Fruit fly (Drosophila melanogaster): ENCODE results near the gene CG42590.
A peak's percentile ranks its signal among the peaks of the same experiment; 100 is the strongest.

Gene CG42590

dm6 chr3L:8081822-8082221, 12.8 kb upstream of the CG42590 start (continued):
- TF ChIP-seq gsb (GFP tag; IDR thresholded peaks at IDR 0.05) (no peak), Camta (GFP tag; optimal IDR thresholded peaks at IDR 0.05) (no peak), NK7.1 (GFP tag; optimal IDR thresholded peaks at IDR 0.05) (no peak), row (GFP tag; IDR thresholded peaks at IDR 0.05) (peak; percentile 18; the same call in 1 of the 3 replicates), CG3838 (GFP tag; optimal IDR thresholded peaks at IDR 0.05) (no peak), CG7963 (GFP tag; IDR thresholded peaks at IDR 0.05; ENCODE audit: partially characterized antibody) (no peak), CG1792 (GFP tag; optimal IDR thresholded peaks at IDR 0.05) (peak; percentile 1), CG4404 (GFP tag; IDR thresholded peaks at IDR 0.05) (no peak), CG7271 (tag; optimal IDR thresholded peaks at IDR 0.05) (no peak), CG9437 (GFP tag; optimal IDR thresholded peaks at IDR 0.05) (no peak), CG13894 (tag; optimal IDR thresholded peaks at IDR 0.05) (peak; percentile 60), Oli (tag; optimal IDR thresholded peaks at IDR 0.05) (no peak), HLHmδ (GFP tag; optimal IDR thresholded peaks at IDR 0.05) (no peak), peb (GFP tag; IDR thresholded peaks at IDR 0.05) (no peak), her (GFP tag; optimal IDR thresholded peaks at IDR 0.05) (peak; percentile 69), ab (GFP tag; optimal IDR thresholded peaks at IDR 0.05) (no peak), CG1024 (GFP tag; IDR thresholded peaks at IDR 0.05) (no peak), Nf-YA (GFP tag; IDR thresholded peaks at IDR 0.05) (no peak; the same call in 1 of the 2 replicates), CG11560 (tag; IDR thresholded peaks at IDR 0.05) (no peak), CG13123 (GFP tag; optimal IDR thresholded peaks at IDR 0.05) (no peak), CG13424 (tag; optimal IDR thresholded peaks at IDR 0.05) (no peak), Meics (GFP tag; optimal IDR thresholded peaks at IDR 0.05) (peak; percentile 52), CG6654 (GFP tag; optimal IDR thresholded peaks at IDR 0.05) (no peak), inv (GFP tag; IDR thresholded peaks at IDR 0.05; ENCODE audit: partially characterized antibody) (no peak), luna (GFP tag; optimal IDR thresholded peaks at IDR 0.05) (peak; percentile 30), HHEX (GFP tag; optimal IDR thresholded peaks at IDR 0.05) (peak; percentile 23), CG6765 (GFP tag; optimal IDR thresholded peaks at IDR 0.05) (peak; percentile 66), sc (optimal IDR thresholded peaks at IDR 0.05) (no peak), sc (GFP tag; optimal IDR thresholded peaks at IDR 0.05) (no peak), CG12155 (GFP tag; optimal IDR thresholded peaks at IDR 0.05) (no peak), CG12391 (tag; optimal IDR thresholded peaks at IDR 0.05) (peak; percentile 18), CG17385 (GFP tag; optimal IDR thresholded peaks at IDR 0.05) (peak; percentile 64), CG16813 (GFP tag; IDR thresholded peaks at IDR 0.05; ENCODE audit: partially characterized antibody) (no peak), CG7786 (GFP tag; optimal IDR thresholded peaks at IDR 0.05) (peak; percentile 19)

dm6 chr3L:8080790-8081189, 11.7 kb upstream of the CG42590 start:
- no peak for TF ChIP-seq Gsc (GFP tag; IDR thresholded peaks at IDR 0.05)
- no peak for TF ChIP-seq jing (GFP tag; optimal IDR thresholded peaks at IDR 0.05)
- peak; percentile 74 for TF ChIP-seq CG12769 (tag; optimal IDR thresholded peaks at IDR 0.05)
- no peak for TF ChIP-seq CG16813 (GFP tag; IDR thresholded peaks at IDR 0.05; ENCODE audit: partially characterized antibody)
- TF ChIP-seq CG2199 (GFP tag; IDR thresholded peaks at IDR 0.05): peak; percentile 88; the same call in 2 of the 3 replicates
- no peak for TF ChIP-seq CG6689 (GFP tag; IDR thresholded peaks at IDR 0.05)
- no peak for TF ChIP-seq ato (GFP tag; IDR thresholded peaks at IDR 0.05; ENCODE audit: partially characterized antibody)
- TF ChIP-seq CG17912 (GFP tag; optimal IDR thresholded peaks at IDR 0.05): no peak
- peak in 1 of 2 experiments; percentile 13 for TF ChIP-seq Pdp1 (GFP tag; optimal IDR thresholded peaks at IDR 0.05)
- peak; percentile 15 for TF ChIP-seq abd-A (tag; optimal IDR thresholded peaks at IDR 0.05)
- peak; percentile 53 for TF ChIP-seq CG10209 (GFP tag; optimal IDR thresholded peaks at IDR 0.05)
- TF ChIP-seq Dfd (GFP tag; optimal IDR thresholded peaks at IDR 0.05): no peak
- TF ChIP-seq CG3163 (GFP tag; optimal IDR thresholded peaks at IDR 0.05): peak; percentile 22
- no peak for TF ChIP-seq CG2129 (GFP tag; IDR thresholded peaks at IDR 0.05; ENCODE audit: partially characterized antibody)
- no peak for TF ChIP-seq CG1603 (tag; optimal IDR thresholded peaks at IDR 0.05)
- TF ChIP-seq p53 (GFP tag; optimal IDR thresholded peaks at IDR 0.05): no peak
- TF ChIP-seq CG10543 (GFP tag; optimal IDR thresholded peaks at IDR 0.05): peak; percentile 31
- TF ChIP-seq CG1024 (GFP tag; IDR thresholded peaks at IDR 0.05): peak; percentile 8; the same call in 1 of the 2 replicates
- TF ChIP-seq CG6175 (GFP tag; IDR thresholded peaks at IDR 0.05): peak; percentile 51; the same call in 1 of the 3 replicates

Data from whole organism, embryonic.